Fruit fly (Drosophila melanogaster): ENCODE results near the gene Pde1c.
A peak's percentile ranks its signal among the peaks of the same experiment; 100 is the strongest.

The Pde1c gene

DNA sequence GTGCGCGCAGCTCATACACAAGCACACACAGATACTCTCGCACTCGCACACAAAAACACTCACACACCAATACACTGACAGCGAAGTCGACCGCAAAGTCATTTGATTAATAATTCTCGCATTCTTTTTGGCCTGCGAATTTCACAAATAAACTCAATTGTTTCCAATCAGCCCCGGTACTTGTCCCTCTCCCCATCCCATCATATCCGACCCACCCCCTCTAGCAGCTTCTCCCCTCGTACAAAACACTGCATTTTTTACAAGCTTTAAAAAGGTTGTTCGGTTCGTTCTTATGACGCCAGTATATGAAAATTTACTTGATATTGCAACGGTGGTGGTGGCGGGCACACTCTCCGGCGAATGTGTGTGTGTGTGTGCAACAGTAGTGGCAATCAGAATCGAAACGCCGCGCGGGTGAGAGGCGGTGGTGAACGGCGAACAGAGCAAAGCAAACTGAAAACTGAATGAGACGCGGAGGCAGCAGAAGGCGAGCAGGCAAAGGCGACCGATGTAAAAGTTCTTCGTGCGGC, 120.6 kb downstream of the Pde1c start (continued):
- TF ChIP-seq TFAM (GFP tag; optimal IDR thresholded peaks at IDR 0.05): no peak
- no peak for TF ChIP-seq CG12299 (tag; optimal IDR thresholded peaks at IDR 0.05)
- no peak for TF ChIP-seq CG3847 (GFP tag; IDR thresholded peaks at IDR 0.05)
- TF ChIP-seq CG32767 (GFP tag; IDR thresholded peaks at IDR 0.05): 0 out of 2 replicates have a peak, but pooled peaks have one; percentile 30
- TF ChIP-seq Drgx (GFP tag; IDR thresholded peaks at IDR 0.05): peak; percentile 43; the same call in 1 of the 2 replicates
- TF ChIP-seq CG8765 (GFP tag; IDR thresholded peaks at IDR 0.05): no peak
- no peak for TF ChIP-seq PHDP (tag; optimal IDR thresholded peaks at IDR 0.05)
- no peak for TF ChIP-seq Poxn (GFP tag; IDR thresholded peaks at IDR 0.05)
- TF ChIP-seq CG15601 (tag; optimal IDR thresholded peaks at IDR 0.05): no peak
- TF ChIP-seq schlank (tag; optimal IDR thresholded peaks at IDR 0.05): peak; percentile 22
- no peak for TF ChIP-seq CG4360 (GFP tag; IDR thresholded peaks at IDR 0.05)
- peak; percentile 65 for TF ChIP-seq mirr (GFP tag; optimal IDR thresholded peaks at IDR 0.05)
- TF ChIP-seq dysf (GFP tag; IDR thresholded peaks at IDR 0.05): no peak
- TF ChIP-seq Dref (GFP tag; IDR thresholded peaks at IDR 0.05): 0 out of 2 replicates have a peak, but pooled peaks have one; percentile 23
- TF ChIP-seq Dp (GFP tag; optimal IDR thresholded peaks at IDR 0.05): no peak
- no peak for TF ChIP-seq CG12391 (tag; optimal IDR thresholded peaks at IDR 0.05)
- no peak for TF ChIP-seq CG17361 (GFP tag; IDR thresholded peaks at IDR 0.05)
- TF ChIP-seq br (optimal IDR thresholded peaks at IDR 0.05): no peak
- TF ChIP-seq CG3281 (GFP tag; optimal IDR thresholded peaks at IDR 0.05): peak; percentile 10
- peak; percentile 18 for TF ChIP-seq mam (GFP tag; optimal IDR thresholded peaks at IDR 0.05)
- no peak for TF ChIP-seq H2.0 (GFP tag; IDR thresholded peaks at IDR 0.05)
- no peak for TF ChIP-seq tin (GFP tag; optimal IDR thresholded peaks at IDR 0.05)
- no peak for TF ChIP-seq CG10321 (GFP tag; IDR thresholded peaks at IDR 0.05)
- TF ChIP-seq dmrt11E (tag; optimal IDR thresholded peaks at IDR 0.05): no peak
- no peak for TF ChIP-seq CTCF (GFP tag; optimal IDR thresholded peaks at IDR 0.05)
- no peak for TF ChIP-seq slou (GFP tag; optimal IDR thresholded peaks at IDR 0.05)
- no peak for TF ChIP-seq CG6654 (GFP tag; optimal IDR thresholded peaks at IDR 0.05)
- peak; percentile 24 for TF ChIP-seq corto (GFP tag; optimal IDR thresholded peaks at IDR 0.05)
- TF ChIP-seq croc (GFP tag; conservative IDR thresholded peaks at IDR 0.05): no peak
- no peak for TF ChIP-seq CG15696 (tag; optimal IDR thresholded peaks at IDR 0.05)
- no peak for TF ChIP-seq Hmx (GFP tag; optimal IDR thresholded peaks at IDR 0.05)
- TF ChIP-seq CG7987 (GFP tag; optimal IDR thresholded peaks at IDR 0.05): peak; percentile 55
- no peak for TF ChIP-seq trem (tag; optimal IDR thresholded peaks at IDR 0.05)
- TF ChIP-seq lmd (GFP tag; IDR thresholded peaks at IDR 0.05): no peak
- no peak for TF ChIP-seq wek (GFP tag; optimal IDR thresholded peaks at IDR 0.05)
- no peak for TF ChIP-seq lilli (GFP tag; optimal IDR thresholded peaks at IDR 0.05)
- TF ChIP-seq CG12769 (tag; optimal IDR thresholded peaks at IDR 0.05): peak; percentile 88
- no peak for TF ChIP-seq bowl (GFP tag; IDR thresholded peaks at IDR 0.05)
- TF ChIP-seq kni (GFP tag; optimal IDR thresholded peaks at IDR 0.05): peak; percentile 88
- peak in 1 of 2 experiments; percentile 18 for TF ChIP-seq bsh (GFP tag; optimal IDR thresholded peaks at IDR 0.05)
- no peak for TF ChIP-seq tna (GFP tag; IDR thresholded peaks at IDR 0.05; ENCODE audit: partially characterized antibody)
- peak; percentile 52 for TF ChIP-seq CG12071 (GFP tag; optimal IDR thresholded peaks at IDR 0.05)
- peak; percentile 2 for TF ChIP-seq Mad (GFP tag; optimal IDR thresholded peaks at IDR 0.05)
- no peak for TF ChIP-seq Vsx1 (GFP tag; optimal IDR thresholded peaks at IDR 0.05)
- TF ChIP-seq lbe (GFP tag; optimal IDR thresholded peaks at IDR 0.05): no peak
- peak; percentile 25; the same call in 1 of the 3 replicates for TF ChIP-seq knrl (GFP tag; IDR thresholded peaks at IDR 0.05; ENCODE audit: partially characterized antibody)
- no peak for TF ChIP-seq CG6813 (GFP tag; optimal IDR thresholded peaks at IDR 0.05)
- TF ChIP-seq fru (optimal IDR thresholded peaks at IDR 0.05): no peak
- no peak for TF ChIP-seq sens-2 (GFP tag; IDR thresholded peaks at IDR 0.05)
- no peak for TF ChIP-seq CG30403 (GFP tag; optimal IDR thresholded peaks at IDR 0.05)
- no peak for TF ChIP-seq CG10565 (GFP tag; optimal IDR thresholded peaks at IDR 0.05)
- TF ChIP-seq CG32532 (GFP tag; IDR thresholded peaks at IDR 0.05): peak; percentile 34; the same call in 1 of the 2 replicates
